Worm (Caenorhabditis elegans) whole organism, L1 larva: ENCODE results near the gene H40L08.8.

Experiments used
- C16A3.4 ChIP-seq: fragments of 150-350 bp; optimal IDR thresholded peaks from 2 replicates; lab custom pipeline; 2014; ENCODE audit warnings: missing biosample characterization, missing genetic modification characterization
- aha-1 ChIP-seq: fragments of 150-350 bp; optimal IDR thresholded peaks from 2 replicates; lab custom pipeline; 2014; ENCODE audit warnings: missing biosample characterization, missing genetic modification characterization
- alr-1 ChIP-seq: fragments of 200-800 bp; sonication (Bioruptor generic); optimal IDR thresholded peaks from 2 replicates; lab custom pipeline; 2018; ENCODE audit warnings: borderline replicate concordance, mild to moderate bottlenecking, missing genetic modification characterization, missing compliant biosample characterization
- ceh-63 ChIP-seq: fragments of 200-800 bp; sonication (Bioruptor generic); optimal IDR thresholded peaks from 2 replicates; lab custom pipeline; 2018; ENCODE audit warnings: mild to moderate bottlenecking, missing genetic modification characterization, missing compliant biosample characterization
- ceh-8 ChIP-seq: fragments of 200-800 bp; sonication (Bioruptor generic); optimal IDR thresholded peaks from 2 replicates; lab custom pipeline; 2018; ENCODE audit warnings: mild to moderate bottlenecking, missing genetic modification characterization, moderate library complexity, missing compliant biosample characterization
- ceh-82 ChIP-seq, 3 experiments: fragments of 150-350 bp in 1 of 3; sonication (generic microtip) in 2 of 3; optimal IDR thresholded peaks; 2 replicates each; lab custom pipeline; 2014 to 2017; ENCODE audit warnings: missing biosample characterization in 3 of 3, missing genetic modification characterization in 3 of 3
- dpl-1 ChIP-seq, 3 experiments: fragments of 150-350 bp in 2 of 3; sonication (generic microtip) in 1 of 3; optimal IDR thresholded peaks; 2 replicates each; lab custom pipeline; 2014 to 2017; ENCODE audit warnings: missing biosample characterization in 3 of 3, missing genetic modification characterization in 3 of 3, missing genetic modification reagents in 3 of 3
- efl-1 ChIP-seq, 4 experiments: fragments of 150-350 bp; optimal IDR thresholded peaks in 3 of 4; peaks in 1 of 4; 1 replicate in 1 of 4; 2 replicates in 3 of 4; lab custom pipeline; 2014; ENCODE audit warnings: missing biosample characterization in 2 of 4, missing genetic modification characterization in 2 of 4, missing genetic modification reagents in 2 of 4
- efl-3 ChIP-seq: fragments of 200-800 bp; sonication (Bioruptor generic); optimal IDR thresholded peaks from 2 replicates; lab custom pipeline; 2018; ENCODE audit warnings: mild to moderate bottlenecking, missing genetic modification characterization, missing compliant biosample characterization
- egl-13 ChIP-seq: sonication (generic microtip); optimal IDR thresholded peaks from 2 replicates; lab custom pipeline; 2016; ENCODE audit warnings: missing genotype, missing genetic modification reagents, missing genetic modification characterization, missing compliant biosample characterization
- elt-3 ChIP-seq, 6 experiments: fragments of 150-350 bp in 1 of 6; sonication (generic microtip); optimal IDR thresholded peaks; 2 replicates each; lab custom pipeline; 2017 to 2018; ENCODE audit warnings: missing biosample characterization in 6 of 6, missing genetic modification characterization in 6 of 6, inconsistent platforms in 1 of 6
- ets-5 ChIP-seq: fragments of 200-800 bp; sonication (Bioruptor generic); IDR thresholded peaks from 2 replicates; pipeline ENCODE4 v1.3.6; 2022; ENCODE audit warnings: missing genetic modification characterization, missing compliant biosample characterization
- fkh-8 ChIP-seq: sonication (generic microtip); optimal IDR thresholded peaks from 2 replicates; lab custom pipeline; 2016; ENCODE audit warnings: mild to moderate bottlenecking, missing genetic modification characterization, missing compliant biosample characterization
- lin-13 ChIP-seq: fragments of 150-350 bp; optimal IDR thresholded peaks from 2 replicates; lab custom pipeline; 2014; ENCODE audit warnings: missing biosample characterization, missing genetic modification reagents, missing genetic modification characterization
- lin-14 ChIP-seq: fragments of 200-800 bp; sonication (Bioruptor generic); optimal IDR thresholded peaks from 2 replicates; lab custom pipeline; 2018; ENCODE audit warnings: mild to moderate bottlenecking, missing genetic modification characterization, moderate library complexity, missing compliant biosample characterization
- lin-15B ChIP-seq: fragments of 150-350 bp; sonication (generic microtip); optimal IDR thresholded peaks from 3 replicates; lab custom pipeline; 2014; ENCODE audit warnings: missing biosample characterization, missing genetic modification characterization
- lir-3 ChIP-seq: sonication (generic microtip); optimal IDR thresholded peaks from 2 replicates; lab custom pipeline; 2016; ENCODE audit warnings: mild to moderate bottlenecking, missing genetic modification characterization, moderate library complexity, missing compliant biosample characterization; ENCODE audit not compliant: poor library complexity
- mep-1 ChIP-seq: fragments of 150-350 bp; optimal IDR thresholded peaks from 2 replicates; lab custom pipeline; 2014; ENCODE audit warnings: missing biosample characterization, missing genetic modification characterization
- nhr-11 ChIP-seq: fragments of 150-350 bp; optimal IDR thresholded peaks from 2 replicates; lab custom pipeline; 2014; ENCODE audit warnings: missing biosample characterization, missing genetic modification characterization
- nhr-19 ChIP-seq: fragments of 200-800 bp; sonication (Bioruptor generic); conservative IDR thresholded peaks from 2 replicates; pipeline ENCODE4 v1.3.6; 2022; ENCODE audit warnings: missing genetic modification characterization, missing compliant biosample characterization
- nhr-20 ChIP-seq: sonication (generic microtip); optimal IDR thresholded peaks from 2 replicates; lab custom pipeline; 2016; ENCODE audit warnings: mild to moderate bottlenecking, missing genetic modification characterization, missing compliant biosample characterization
- nhr-47 ChIP-seq: sonication (generic microtip); optimal IDR thresholded peaks from 2 replicates; lab custom pipeline; 2016; ENCODE audit warnings: mild to moderate bottlenecking, missing genetic modification characterization, moderate library complexity, missing compliant biosample characterization
- nhr-71 ChIP-seq: sonication (generic microtip); optimal IDR thresholded peaks from 2 replicates; lab custom pipeline; 2016; ENCODE audit warnings: mild to moderate bottlenecking, missing genetic modification characterization, moderate library complexity, missing compliant biosample characterization
- nhr-85 ChIP-seq: sonication (generic microtip); peaks from one replicate; lab custom pipeline; 2016; ENCODE audit warnings: missing genetic modification characterization, inconsistent platforms, missing compliant biosample characterization
- nhr-90 ChIP-seq: sonication (generic microtip); optimal IDR thresholded peaks from 2 replicates; lab custom pipeline; 2016; ENCODE audit warnings: mild to moderate bottlenecking, missing genetic modification characterization, missing compliant biosample characterization; ENCODE audit not compliant: poor library complexity
- rnt-1 ChIP-seq: sonication (generic microtip); optimal IDR thresholded peaks from 2 replicates; lab custom pipeline; 2016; ENCODE audit warnings: mild to moderate bottlenecking, missing genetic modification characterization, moderate library complexity, missing compliant biosample characterization
- skn-1 ChIP-seq: fragments of 150-350 bp; optimal IDR thresholded peaks from 2 replicates; lab custom pipeline; 2014; ENCODE audit warnings: missing biosample characterization, missing genetic modification characterization
- sup-37 ChIP-seq: fragments of 200-800 bp; sonication (Bioruptor generic); optimal IDR thresholded peaks from 2 replicates; lab custom pipeline; 2018; ENCODE audit warnings: mild to moderate bottlenecking, missing genetic modification characterization, missing compliant biosample characterization
- tbx-2 ChIP-seq: sonication (generic microtip); optimal IDR thresholded peaks from 2 replicates; lab custom pipeline; 2016; ENCODE audit warnings: missing genetic modification characterization, missing compliant biosample characterization
- unc-62 ChIP-seq: fragments of 150-350 bp; optimal IDR thresholded peaks from 2 replicates; lab custom pipeline; 2014; ENCODE audit warnings: missing biosample characterization, missing genetic modification reagents, missing genetic modification characterization
- unc-86 ChIP-seq: sonication (generic microtip); optimal IDR thresholded peaks from 2 replicates; lab custom pipeline; 2016; ENCODE audit warnings: missing genetic modification characterization, missing compliant biosample characterization
- unc-98 ChIP-seq: fragments of 200-800 bp; sonication (Bioruptor generic); IDR thresholded peaks from 2 replicates; pipeline ENCODE4 v1.3.6; 2022; ENCODE audit warnings: missing genetic modification characterization, missing compliant biosample characterization
- xbp-1 ChIP-seq: sonication (generic microtip); optimal IDR thresholded peaks from 2 replicates; lab custom pipeline; 2016; ENCODE audit warnings: missing genetic modification characterization, missing compliant biosample characterization
- zip-4 ChIP-seq: fragments of 200-800 bp; sonication (Bioruptor generic); optimal IDR thresholded peaks from 2 replicates; lab custom pipeline; 2018; ENCODE audit warnings: mild to moderate bottlenecking, missing genetic modification characterization, moderate library complexity, missing compliant biosample characterization

Gene H40L08.8

DNA sequence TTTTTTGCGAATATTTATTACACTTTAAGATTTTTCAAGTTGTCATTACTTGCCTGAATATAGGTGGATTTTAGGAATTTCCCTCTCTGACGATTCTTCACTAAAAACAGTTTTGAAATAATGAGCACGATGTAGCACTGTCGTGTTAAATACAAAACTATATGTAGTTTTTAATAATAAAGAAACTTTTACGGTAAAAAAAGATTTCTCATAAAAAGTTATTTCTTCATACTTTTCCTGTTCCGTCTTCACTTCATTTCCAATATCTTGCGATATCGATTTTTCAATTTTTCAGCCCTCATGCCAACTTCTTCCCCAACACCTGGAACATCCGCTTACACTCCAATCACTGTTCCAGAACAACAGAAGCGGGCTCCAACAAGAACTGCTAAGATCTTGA lies 25.0 kb downstream of the H40L08.8 start, which contains the start of gene H03G16.6:
TSS of gene H03G16.6 (plus strand) at position 301 of the 400 bp plus-strand sequence.
- TF ChIP-seq skn-1 (tag; lab: Kevin White, UChicago) = no peak
- no peak for TF ChIP-seq unc-62
- no peak for TF ChIP-seq nhr-19
- TF ChIP-seq egl-13 (tag; lab: Kevin White, UChicago) = no peak
- no peak for TF ChIP-seq mep-1 (tag; lab: Kevin White, UChicago)
- TF ChIP-seq dpl-1 (GFP tag; optimal IDR thresholded peaks at IDR 0.05; lab: Kevin White, UChicago) = no peak
- TF ChIP-seq nhr-90 (tag; lab: Kevin White, UChicago) = no peak
- no peak for TF ChIP-seq unc-86 (tag; lab: Kevin White, UChicago)
- TF ChIP-seq unc-98 = no peak
- no peak for TF ChIP-seq sup-37 (GFP tag; lab: Kevin White, UChicago)
- no peak for TF ChIP-seq C16A3.4 (tag; lab: Kevin White, UChicago)
- no peak for TF ChIP-seq lin-15B (tag; lab: Kevin White, UChicago)

DNA sequence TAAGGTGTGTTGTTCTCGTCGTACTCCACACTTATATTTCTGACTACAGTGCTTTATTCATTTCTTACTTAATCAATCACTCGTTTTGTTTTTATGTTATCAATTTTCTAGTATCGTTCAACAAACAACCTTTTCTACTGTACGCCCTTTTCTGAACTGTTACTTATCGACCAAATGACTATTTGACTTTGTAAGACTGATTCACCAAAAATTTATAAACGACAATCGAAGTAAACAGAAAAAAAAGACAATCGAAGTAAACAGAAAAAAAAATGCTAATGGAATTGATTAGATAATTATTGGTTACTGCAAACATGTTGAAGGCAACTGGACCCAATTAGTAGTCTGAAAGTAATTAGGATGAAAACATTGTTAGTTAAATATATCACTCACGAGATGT lies 27.4 kb downstream of the H40L08.8 start:
- no peak for TF ChIP-seq ceh-63 (GFP tag; lab: Kevin White, UChicago)
- no peak for TF ChIP-seq elt-3 (tag; optimal IDR thresholded peaks at IDR 0.05; lab: Kevin White, UChicago)
- no peak for TF ChIP-seq lir-3 (tag; lab: Kevin White, UChicago)
- no peak for TF ChIP-seq lin-13 (GFP tag; lab: Kevin White, UChicago)
- no peak for TF ChIP-seq fkh-8

DNA sequence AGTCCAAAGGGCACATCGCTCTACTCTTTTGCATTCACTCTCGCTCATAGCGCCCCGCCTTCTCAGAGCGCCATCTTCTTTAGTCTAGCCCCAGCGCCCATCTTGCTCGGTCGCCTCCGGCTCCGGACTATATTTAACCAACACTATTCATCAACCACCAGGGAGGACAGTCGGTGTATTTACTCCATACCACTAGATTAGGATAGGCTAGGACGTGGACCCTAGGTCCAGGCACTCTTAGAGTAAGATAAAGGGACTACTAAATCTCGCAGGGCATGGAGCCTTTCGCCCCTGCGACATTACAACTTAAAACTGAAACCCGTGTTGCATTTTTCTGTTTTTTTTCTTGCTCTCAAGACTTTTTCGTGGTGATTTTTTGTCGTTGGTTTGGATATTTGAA lies 29.9 kb downstream of the H40L08.8 start:
- TF ChIP-seq nhr-47 (no peak), tbx-2 (no peak), xbp-1 (no peak), efl-1 (optimal IDR thresholded peaks at IDR 0.05; lab: Kevin White, UChicago) (no peak), efl-1 (GFP tag; optimal IDR thresholded peaks at IDR 0.05 in 1 of 2; lab: Kevin White, UChicago) (no peak), rnt-1 (tag; lab: Kevin White, UChicago) (no peak), ceh-8 (GFP tag; lab: Kevin White, UChicago) (no peak), alr-1 (no peak), mep-1 (tag; lab: Kevin White, UChicago) (no peak), skn-1 (tag; lab: Kevin White, UChicago) (no peak), lin-14 (GFP tag; lab: Kevin White, UChicago) (no peak), nhr-85 (tag; lab: Kevin White, UChicago) (no peak), elt-3 (tag; optimal IDR thresholded peaks at IDR 0.05; lab: Kevin White, UChicago) (no peak)

DNA sequence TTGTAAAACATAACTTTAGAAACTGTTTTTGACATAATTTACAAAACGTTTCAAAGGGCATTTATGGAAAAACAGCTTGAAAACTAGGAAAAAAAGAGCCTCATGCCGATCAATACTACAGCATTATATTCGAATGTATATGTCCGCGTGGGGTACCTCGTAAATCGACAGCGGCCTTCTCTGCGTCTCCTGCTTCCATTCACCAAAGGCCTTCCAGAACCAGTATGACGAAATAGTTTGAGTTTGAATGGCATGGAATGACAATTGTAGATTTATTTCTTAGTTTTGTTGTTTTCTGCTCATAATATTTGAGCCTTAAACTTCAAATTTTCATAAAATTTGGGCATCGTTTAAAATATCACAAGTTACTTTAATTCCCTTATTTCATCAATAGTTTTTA lies 32.0 kb downstream of the H40L08.8 start:
- TF ChIP-seq mep-1 (tag; lab: Kevin White, UChicago) = peak; percentile 1
- peak; percentile 13 for TF ChIP-seq zip-4 (GFP tag; lab: Kevin White, UChicago)
- TF ChIP-seq rnt-1 (tag; lab: Kevin White, UChicago) = peak; percentile 9
- peak in 1 of 3 experiments; percentile 1 for TF ChIP-seq ceh-82 (tag; optimal IDR thresholded peaks at IDR 0.05; lab: Kevin White, UChicago)
- TF ChIP-seq ets-5 = no peak
- peak; percentile 15 for TF ChIP-seq nhr-71 (tag; lab: Kevin White, UChicago)
- TF ChIP-seq skn-1 (tag; lab: Kevin White, UChicago) = peak; percentile 49
- no peak for TF ChIP-seq nhr-11 (tag; lab: Kevin White, UChicago)
- no peak for TF ChIP-seq nhr-20 (tag; lab: Kevin White, UChicago)
- TF ChIP-seq lin-14 (GFP tag; lab: Kevin White, UChicago) = peak; percentile 47
- no peak for TF ChIP-seq aha-1
- no peak for TF ChIP-seq efl-3 (GFP tag; lab: Kevin White, UChicago)
